Fruit fly (Drosophila melanogaster) whole organism, embryonic: ENCODE data around the gene hry.
A peak's percentile ranks its signal among the peaks of the same experiment; 100 is the strongest.

Experiments
- Ada2b ChIP-seq: fragments of 200-800 bp; sonication (Bioruptor generic); IDR thresholded peaks from 2 replicates; pipeline ENCODE4 v1.3.6; 2022; ENCODE audit warnings: missing biosample characterization, missing genetic modification characterization
- Adf1 ChIP-seq: fragments of 200-800 bp; sonication (Bioruptor generic); IDR thresholded peaks from 2 replicates; pipeline ENCODE4 v1.3.6; 2022; ENCODE audit warnings: missing biosample characterization, missing genetic modification characterization
- Atf3 ChIP-seq: fragments of 200-800 bp; sonication (Bioruptor generic); optimal IDR thresholded peaks from 3 replicates; lab custom pipeline; 2016; ENCODE audit warnings: missing biosample characterization, missing genetic modification characterization
- CG10543 ChIP-seq: fragments of 200-800 bp; sonication (Bioruptor generic); optimal IDR thresholded peaks from 3 replicates; lab custom pipeline; 2017; ENCODE audit warnings: missing biosample characterization, mild to moderate bottlenecking, missing genetic modification characterization, moderate library complexity
- CG14050 ChIP-seq: fragments of 200-800 bp; sonication (Bioruptor generic); IDR thresholded peaks from 3 replicates; pipeline ENCODE4 v1.3.6; 2022; ENCODE audit warnings: missing biosample characterization, missing genetic modification characterization
- CG14667 ChIP-seq: fragments of 200-800 bp; sonication (Bioruptor generic); IDR thresholded peaks from 2 replicates; pipeline ENCODE4 v1.3.6; 2022; ENCODE audit warnings: missing biosample characterization, missing genetic modification characterization
- CG17328 ChIP-seq: fragments of 200-800 bp; sonication (Bioruptor generic); IDR thresholded peaks from 2 replicates; pipeline ENCODE4 v1.3.6; 2022; ENCODE audit warnings: missing biosample characterization, missing genetic modification characterization
- CG17912 ChIP-seq: fragments of 200-800 bp; sonication (Bioruptor generic); optimal IDR thresholded peaks from 2 replicates; lab custom pipeline; 2018; ENCODE audit warnings: missing biosample characterization, mild to moderate bottlenecking, missing genetic modification characterization
- CG2116 ChIP-seq: fragments of 200-800 bp; sonication (Bioruptor generic); optimal IDR thresholded peaks from 3 replicates; lab custom pipeline; 2018; ENCODE audit warnings: missing biosample characterization, mild to moderate bottlenecking, missing genetic modification characterization
- CG2678 ChIP-seq: fragments of 200-800 bp; sonication (Bioruptor generic); optimal IDR thresholded peaks from 3 replicates; lab custom pipeline; 2019; ENCODE audit warnings: missing biosample characterization, mild to moderate bottlenecking, missing genetic modification characterization, moderate library complexity
- CG34376 ChIP-seq: fragments of 200-800 bp; sonication (Bioruptor generic); optimal IDR thresholded peaks from 2 replicates; lab custom pipeline; 2018; ENCODE audit warnings: missing biosample characterization, mild to moderate bottlenecking, missing genetic modification characterization
- CG4707 ChIP-seq: fragments of 200-800 bp; sonication (Bioruptor generic); optimal IDR thresholded peaks from 2 replicates; lab custom pipeline; 2018; ENCODE audit warnings: missing biosample characterization, mild to moderate bottlenecking, missing genetic modification characterization, moderate library complexity
- CG4730 ChIP-seq: fragments of 200-800 bp; sonication (Bioruptor generic); IDR thresholded peaks from 2 replicates; pipeline ENCODE4 v1.3.6; 2022; ENCODE audit warnings: missing biosample characterization, missing genetic modification characterization
- CG6175 ChIP-seq: fragments of 200-800 bp; sonication (Bioruptor generic); IDR thresholded peaks from 3 replicates; pipeline ENCODE4 v1.3.6; 2022; ENCODE audit warnings: missing biosample characterization, missing genetic modification characterization
- CG6689 ChIP-seq: fragments of 200-800 bp; sonication (Bioruptor generic); IDR thresholded peaks from 2 replicates; pipeline ENCODE4 v1.3.6; 2022; ENCODE audit warnings: missing biosample characterization, missing genetic modification characterization
- CG7786 ChIP-seq: fragments of 200-800 bp; sonication (Bioruptor generic); optimal IDR thresholded peaks from 2 replicates; lab custom pipeline; 2016; ENCODE audit warnings: missing biosample characterization, missing genetic modification characterization
- CG7987 ChIP-seq: fragments of 200-800 bp; sonication (Bioruptor generic); optimal IDR thresholded peaks from 2 replicates; lab custom pipeline; 2018; ENCODE audit warnings: missing biosample characterization, mild to moderate bottlenecking, missing genetic modification characterization, moderate library complexity
- CG8944 ChIP-seq: fragments of 200-800 bp; sonication (Bioruptor generic); optimal IDR thresholded peaks from 3 replicates; lab custom pipeline; 2016; ENCODE audit warnings: missing biosample characterization, missing genetic modification characterization
- CG9727 ChIP-seq: fragments of 200-800 bp; sonication (Bioruptor generic); optimal IDR thresholded peaks from 3 replicates; lab custom pipeline; 2017; ENCODE audit warnings: missing biosample characterization, mild to moderate bottlenecking, missing genetic modification characterization
- CG9797 ChIP-seq: fragments of 200-800 bp; sonication (Bioruptor generic); optimal IDR thresholded peaks from 3 replicates; lab custom pipeline; 2018; ENCODE audit warnings: missing biosample characterization, mild to moderate bottlenecking, missing genetic modification characterization
- HLH3B ChIP-seq: fragments of 200-800 bp; sonication (Bioruptor generic); IDR thresholded peaks from 2 replicates; pipeline ENCODE4 v1.3.6; 2022; ENCODE audit warnings: missing biosample characterization, missing genetic modification characterization
- HLH54F ChIP-seq: fragments of 200-800 bp; sonication (Bioruptor generic); optimal IDR thresholded peaks from 3 replicates; lab custom pipeline; 2016; ENCODE audit warnings: missing biosample characterization, missing genetic modification characterization
- HLHmδ ChIP-seq: fragments of 200-800 bp; sonication (Bioruptor generic); optimal IDR thresholded peaks from 2 replicates; lab custom pipeline; 2018; ENCODE audit warnings: missing biosample characterization, mild to moderate bottlenecking, missing genetic modification characterization, moderate library complexity
- Hey ChIP-seq: fragments of 200-800 bp; sonication (Bioruptor generic); optimal IDR thresholded peaks from 3 replicates; lab custom pipeline; 2018; ENCODE audit warnings: missing biosample characterization, mild to moderate bottlenecking, missing genetic modification characterization
- Max ChIP-seq: fragments of 200-800 bp; sonication (Bioruptor generic); optimal IDR thresholded peaks from 2 replicates; lab custom pipeline; 2016; ENCODE audit warnings: missing biosample characterization, mild to moderate bottlenecking, missing genetic modification characterization
- Mrtf ChIP-seq: fragments of 200-800 bp; sonication (Bioruptor generic); IDR thresholded peaks from 3 replicates; pipeline ENCODE4 v1.3.6; 2022; ENCODE audit warnings: missing biosample characterization, missing genetic modification characterization
- NFAT ChIP-seq: fragments of 200-800 bp; sonication (Bioruptor generic); IDR thresholded peaks from 2 replicates; pipeline ENCODE4 v1.3.6; 2022; ENCODE audit warnings: missing biosample characterization, missing genetic modification characterization
- Nf-YC ChIP-seq: fragments of 200-800 bp; optimal IDR thresholded peaks from 3 replicates; lab custom pipeline; 2019; ENCODE audit warnings: missing biosample characterization, mild to moderate bottlenecking, missing genetic modification characterization, moderate library complexity
- PHDP ChIP-seq: fragments of 200-800 bp; sonication (Bioruptor generic); optimal IDR thresholded peaks from 3 replicates; lab custom pipeline; 2018; ENCODE audit warnings: missing biosample characterization, mild to moderate bottlenecking, missing genetic modification characterization, moderate library complexity
- Ptx1 ChIP-seq: fragments of 200-800 bp; sonication (Bioruptor generic); IDR thresholded peaks from 2 replicates; pipeline ENCODE4 v1.3.6; 2022; ENCODE audit warnings: missing biosample characterization, missing genetic modification characterization
- Scr ChIP-seq: fragments of 200-800 bp; sonication (Bioruptor generic); IDR thresholded peaks from 2 replicates; pipeline ENCODE4 v1.3.6; 2022; ENCODE audit warnings: missing biosample characterization, missing genetic modification characterization; ENCODE audit not compliant: partially characterized antibody
- Sry-δ ChIP-seq: fragments of 200-800 bp; sonication (Bioruptor generic); optimal IDR thresholded peaks from 2 replicates; lab custom pipeline; 2016; ENCODE audit warnings: missing biosample characterization, missing genetic modification characterization
- ac ChIP-seq: fragments of 200-800 bp; sonication (Bioruptor generic); optimal IDR thresholded peaks from 3 replicates; lab custom pipeline; 2017; ENCODE audit warnings: missing biosample characterization, mild to moderate bottlenecking, missing genetic modification characterization
- ara ChIP-seq: fragments of 200-800 bp; sonication (Bioruptor generic); IDR thresholded peaks from 2 replicates; pipeline ENCODE4 v1.3.6; 2022; ENCODE audit warnings: missing biosample characterization, missing genetic modification characterization
- chinmo ChIP-seq: fragments of 200-800 bp; sonication (Bioruptor generic); IDR thresholded peaks from 4 replicates; pipeline ENCODE4 v1.3.6; 2022; ENCODE audit warnings: missing biosample characterization, missing genetic modification characterization; ENCODE audit not compliant: partially characterized antibody
- ci ChIP-seq: fragments of 200-800 bp; sonication (Bioruptor generic); IDR thresholded peaks from 3 replicates; pipeline ENCODE4 v1.3.6; 2022; ENCODE audit warnings: missing biosample characterization, missing genetic modification characterization
- crol ChIP-seq: fragments of 200-800 bp; sonication (Bioruptor generic); IDR thresholded peaks from 2 replicates; pipeline ENCODE4 v1.3.6; 2022; ENCODE audit warnings: missing biosample characterization, missing genetic modification characterization
- exex ChIP-seq: fragments of 200-800 bp; sonication (Bioruptor generic); optimal IDR thresholded peaks from 4 replicates; lab custom pipeline; 2018; ENCODE audit warnings: missing biosample characterization, mild to moderate bottlenecking, missing genetic modification characterization, moderate library complexity
- eyg ChIP-seq: fragments of 200-800 bp; sonication (Bioruptor generic); optimal IDR thresholded peaks from 3 replicates; lab custom pipeline; 2016; ENCODE audit warnings: missing biosample characterization, missing genetic modification characterization
- gt ChIP-seq: fragments of 200-800 bp; sonication (Bioruptor generic); IDR thresholded peaks from 2 replicates; pipeline ENCODE4 v1.3.6; 2022; ENCODE audit warnings: missing biosample characterization, missing genetic modification characterization
- hb ChIP-seq: fragments of 200-800 bp; sonication (Bioruptor generic); IDR thresholded peaks from 3 replicates; pipeline ENCODE4 v1.3.6; 2022; ENCODE audit warnings: missing biosample characterization, missing genetic modification characterization; ENCODE audit not compliant: partially characterized antibody
- hth ChIP-seq: fragments of >200 bp; optimal IDR thresholded peaks from 2 replicates; lab custom pipeline; 2017; ENCODE audit warnings: inconsistent platforms
- nom ChIP-seq: fragments of 200-800 bp; sonication (Bioruptor generic); optimal IDR thresholded peaks from 2 replicates; lab custom pipeline; 2017; ENCODE audit warnings: missing biosample characterization, missing genetic modification characterization, mild to moderate bottlenecking, moderate library complexity, missing genetic modification reagents
- pb ChIP-seq: fragments of 200-800 bp; sonication (Bioruptor generic); optimal IDR thresholded peaks from 3 replicates; lab custom pipeline; 2016; ENCODE audit warnings: missing biosample characterization, missing genetic modification characterization
- slou ChIP-seq: fragments of 200-800 bp; sonication (Bioruptor generic); optimal IDR thresholded peaks from 3 replicates; lab custom pipeline; 2016; ENCODE audit warnings: missing biosample characterization, missing genetic modification characterization
- sqz ChIP-seq: fragments of 200-800 bp; sonication (Bioruptor generic); optimal IDR thresholded peaks from 3 replicates; lab custom pipeline; 2018; ENCODE audit warnings: missing biosample characterization, mild to moderate bottlenecking, missing genetic modification characterization
- tin ChIP-seq: fragments of 200-800 bp; sonication (Bioruptor generic); optimal IDR thresholded peaks from 3 replicates; lab custom pipeline; 2016; ENCODE audit warnings: missing biosample characterization, missing genetic modification characterization
- toy ChIP-seq: fragments of 200-800 bp; sonication (Bioruptor generic); IDR thresholded peaks from 2 replicates; pipeline ENCODE4 v1.3.6; 2022; ENCODE audit warnings: missing biosample characterization, missing genetic modification characterization
- tup ChIP-seq: fragments of 200-800 bp; sonication (Bioruptor generic); optimal IDR thresholded peaks from 2 replicates; lab custom pipeline; 2016; ENCODE audit warnings: missing biosample characterization, mild to moderate bottlenecking, missing genetic modification characterization, moderate library complexity
- vnd ChIP-seq: fragments of 200-800 bp; sonication (Bioruptor generic); IDR thresholded peaks from 3 replicates; pipeline ENCODE4 v1.3.6; 2022; ENCODE audit warnings: missing biosample characterization, missing genetic modification characterization; ENCODE audit not compliant: partially characterized antibody
- zf30C ChIP-seq: fragments of 200-800 bp; sonication (Bioruptor generic); optimal IDR thresholded peaks from 3 replicates; lab custom pipeline; 2018; ENCODE audit warnings: missing biosample characterization, mild to moderate bottlenecking, missing genetic modification characterization

hry gene

dm6 chr3L:8700054-8700642 lies 24.6 kb downstream of the hry start:
- TF ChIP-seq HLH3B (GFP tag; lab: Robert Waterston, UW), result no peak
- TF ChIP-seq tup (GFP tag; lab: Kevin White, UChicago), result no peak
- no peak for TF ChIP-seq CG9797
- no peak for TF ChIP-seq hb (GFP tag; lab: Robert Waterston, UW)
- TF ChIP-seq Atf3 (GFP tag; lab: Kevin White, UChicago), result no peak
- TF ChIP-seq PHDP (tag; lab: Kevin White, UChicago), result peak; percentile 2
- TF ChIP-seq exex (tag; lab: Kevin White, UChicago), result peak; percentile 90
- no peak for TF ChIP-seq CG4730 (GFP tag; lab: Robert Waterston, UW)
- TF ChIP-seq Max, result no peak
- no peak for TF ChIP-seq CG14050 (GFP tag; lab: Robert Waterston, UW)
- no peak for TF ChIP-seq zf30C (GFP tag; lab: Kevin White, UChicago)
- no peak for TF ChIP-seq tin (GFP tag; lab: Kevin White, UChicago)
- 0 out of 2 replicates have a peak, but pooled peaks have one; percentile 18 for TF ChIP-seq Scr (GFP tag; lab: Robert Waterston, UW)
- peak; percentile 29 for TF ChIP-seq nom (GFP tag; lab: Kevin White, UChicago)
- no peak for TF ChIP-seq hth (lab: Kevin White, UChicago)
- peak; percentile 43; the same call in 1 of the 4 replicates for TF ChIP-seq chinmo (GFP tag; lab: Robert Waterston, UW)
- TF ChIP-seq HLH54F (GFP tag; lab: Kevin White, UChicago), result no peak
- TF ChIP-seq ac (GFP tag; lab: Kevin White, UChicago), result no peak
- TF ChIP-seq CG4707, result no peak
- TF ChIP-seq Adf1 (GFP tag; lab: Robert Waterston, UW), result 0 out of 2 replicates have a peak, but pooled peaks have one; percentile 1
- no peak for TF ChIP-seq CG9727
- no peak for TF ChIP-seq CG2116 (GFP tag; lab: Kevin White, UChicago)
- peak; percentile 25 for TF ChIP-seq HLHmδ (GFP tag; lab: Kevin White, UChicago)
- peak; percentile 59; the same call in 1 of the 3 replicates for TF ChIP-seq CG6175
- TF ChIP-seq CG8944, result no peak
- no peak for TF ChIP-seq pb (GFP tag; lab: Kevin White, UChicago)
- TF ChIP-seq toy (GFP tag; lab: Robert Waterston, UW), result no peak
- TF ChIP-seq NFAT (GFP tag; lab: Robert Waterston, UW), result peak; percentile 60; the same call in 1 of the 2 replicates
- peak; percentile 89 for TF ChIP-seq CG34376 (GFP tag; lab: Kevin White, UChicago)
- TF ChIP-seq CG7987 (GFP tag; lab: Kevin White, UChicago), result peak; percentile 82
- TF ChIP-seq Ptx1, result no peak
- no peak for TF ChIP-seq Sry-δ (GFP tag; lab: Kevin White, UChicago)
- peak; percentile 95 for TF ChIP-seq crol (GFP tag; lab: Robert Waterston, UW)
- TF ChIP-seq slou, result no peak
- TF ChIP-seq Mrtf, result no peak
- no peak for TF ChIP-seq Nf-YC
- no peak for TF ChIP-seq CG6689 (GFP tag; lab: Robert Waterston, UW)
- no peak for TF ChIP-seq CG7786 (GFP tag; lab: Kevin White, UChicago)
- TF ChIP-seq ara (GFP tag; lab: Robert Waterston, UW), result peak; percentile 10
- no peak for TF ChIP-seq Ada2b (GFP tag; lab: Robert Waterston, UW)
- TF ChIP-seq Hey (tag; lab: Kevin White, UChicago), result peak; percentile 95
- peak; percentile 93 for TF ChIP-seq CG10543 (GFP tag; lab: Kevin White, UChicago)
- TF ChIP-seq ci, result peak; percentile 29; the same call in 1 of the 3 replicates
- no peak for TF ChIP-seq gt (GFP tag; lab: Robert Waterston, UW)
- no peak for TF ChIP-seq CG17912 (GFP tag; lab: Kevin White, UChicago)
- TF ChIP-seq vnd, result peak; percentile 44; the same call in 1 of the 3 replicates
- no peak for TF ChIP-seq CG17328 (GFP tag; lab: Robert Waterston, UW)
- TF ChIP-seq eyg (GFP tag; lab: Kevin White, UChicago), result no peak
- TF ChIP-seq CG2678 (tag; lab: Kevin White, UChicago), result no peak
- no peak for TF ChIP-seq sqz (GFP tag; lab: Kevin White, UChicago)
- no peak for TF ChIP-seq CG14667 (GFP tag; lab: Robert Waterston, UW)
